Fruit fly (Drosophila melanogaster): Measurements from ENCODE around the gene Atg4a.
A peak's percentile ranks its signal among the peaks of the same experiment; 100 is the strongest.

Gene Atg4a

DNA sequence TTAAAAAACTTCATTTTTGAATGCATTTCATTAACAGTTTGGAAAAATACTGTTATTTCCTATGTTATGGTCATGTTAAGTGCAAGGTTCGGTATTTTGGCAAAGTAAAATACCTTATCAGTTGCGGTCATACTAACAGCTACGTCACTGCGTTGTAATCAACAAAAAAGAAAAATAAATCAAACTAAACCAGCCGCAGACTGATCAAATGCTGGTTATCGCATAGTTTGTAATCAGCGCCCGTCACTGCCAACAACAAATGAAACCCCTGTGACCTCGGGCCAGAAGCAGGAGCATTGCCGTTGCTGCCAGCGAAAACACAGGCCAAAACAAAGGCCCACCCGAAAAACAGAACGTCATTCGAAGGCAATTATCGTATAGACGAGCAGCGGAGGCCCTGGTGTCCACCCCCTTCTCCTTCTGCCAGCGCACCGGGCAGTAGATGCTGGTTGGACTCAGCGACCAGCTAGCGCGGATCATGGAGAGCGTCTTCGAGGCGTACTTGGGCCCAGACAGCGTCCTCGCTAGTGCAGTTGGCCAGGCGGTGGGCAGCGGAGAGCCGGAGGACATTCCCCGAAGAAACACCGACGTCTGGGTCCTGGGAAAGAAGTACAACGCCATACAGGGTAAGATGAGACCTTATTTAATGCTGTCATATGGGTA is at the start of gene Atg4a:
Gene Atg4a, plus strand, starts transcription at position 110 of the 663 bp plus-strand sequence.
- TF ChIP-seq psq (optimal IDR thresholded peaks at IDR 0.05) (no peak), pan (optimal IDR thresholded peaks at IDR 0.05) (no peak), CG8478 (optimal IDR thresholded peaks at IDR 0.05) (no peak), usp (GFP tag; optimal IDR thresholded peaks at IDR 0.05) (no peak), EcR (GFP tag; optimal IDR thresholded peaks at IDR 0.05) (no peak), Dll (optimal IDR thresholded peaks at IDR 0.05) (no peak)

DNA sequence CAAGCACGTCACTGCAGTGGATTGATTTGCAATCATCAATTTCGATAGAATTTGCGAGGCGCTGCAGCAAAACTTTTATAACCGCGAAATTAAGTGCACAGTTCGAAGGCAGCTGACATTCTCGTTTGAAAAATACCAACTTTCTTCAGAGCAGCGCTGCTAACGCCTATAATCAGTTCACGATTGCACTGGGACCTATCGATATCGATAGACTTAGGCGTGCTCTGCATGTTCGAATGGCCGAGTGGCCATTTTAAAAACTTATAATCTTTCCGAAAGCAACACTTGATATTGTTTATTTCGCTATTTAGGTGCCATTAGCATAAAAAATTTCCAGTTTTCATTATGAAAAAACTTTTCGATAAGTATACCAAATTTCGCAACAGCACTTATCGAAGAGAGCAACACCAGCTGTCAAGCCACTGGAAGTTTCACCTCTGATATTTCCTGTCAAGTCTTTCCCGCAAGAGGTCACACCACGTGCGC is 43.9 kb upstream of the Atg4a start, which contains the start of gene gNacalpha:
Gene gNacalpha, plus strand, starts transcription at position 436 of the 486 bp plus-strand sequence.
- no peak for TF ChIP-seq psq (optimal IDR thresholded peaks at IDR 0.05)
- no peak for TF ChIP-seq Dll (optimal IDR thresholded peaks at IDR 0.05)
- TF ChIP-seq usp (GFP tag; optimal IDR thresholded peaks at IDR 0.05), result no peak
- TF ChIP-seq pan (optimal IDR thresholded peaks at IDR 0.05), result no peak
- TF ChIP-seq EcR (GFP tag; optimal IDR thresholded peaks at IDR 0.05), result no peak
- no peak for TF ChIP-seq CG8478 (optimal IDR thresholded peaks at IDR 0.05)

DNA sequence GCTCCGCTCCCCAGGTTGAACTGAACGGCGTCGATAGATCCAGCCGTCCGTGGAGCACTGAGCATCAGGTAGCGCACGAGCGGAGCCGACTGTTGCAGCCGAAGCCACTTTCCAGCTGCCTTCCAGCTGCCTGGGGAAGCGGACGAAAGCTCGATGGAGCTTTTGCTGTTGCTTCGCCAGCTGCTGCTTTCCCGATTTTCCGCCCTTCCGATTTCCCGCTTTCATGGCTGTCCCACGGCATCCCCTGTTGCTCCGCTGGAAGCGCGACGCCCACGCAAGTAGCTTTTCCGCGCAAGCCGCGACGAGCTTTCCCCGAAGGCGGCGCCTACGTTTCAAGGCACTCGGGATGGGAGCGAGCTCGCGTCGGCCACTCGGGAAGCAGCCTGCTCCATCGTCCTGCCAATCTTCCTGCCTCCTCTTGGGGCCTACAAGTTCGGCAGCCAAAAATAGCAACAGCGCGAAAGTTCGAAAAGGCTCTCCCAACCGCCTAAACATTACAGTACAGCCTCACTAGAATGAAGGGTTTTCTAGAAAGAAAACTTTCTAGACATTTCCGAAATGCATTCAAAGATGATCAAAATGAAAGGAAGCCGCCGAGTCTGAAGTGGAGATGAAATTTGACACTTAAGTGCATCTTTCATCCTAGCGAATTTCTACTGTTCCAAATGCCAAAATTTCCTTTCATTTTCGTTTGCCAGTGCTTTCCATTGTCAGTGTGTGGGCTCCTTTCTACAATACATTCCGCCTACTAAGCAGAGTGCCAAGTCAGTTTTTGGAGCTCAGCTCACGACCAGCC is 37.3 kb upstream of the Atg4a start:
- TF ChIP-seq CG8478 (optimal IDR thresholded peaks at IDR 0.05) (no peak), pan (optimal IDR thresholded peaks at IDR 0.05) (no peak), EcR (GFP tag; optimal IDR thresholded peaks at IDR 0.05) (no peak), Dll (optimal IDR thresholded peaks at IDR 0.05) (no peak), psq (optimal IDR thresholded peaks at IDR 0.05) (no peak), usp (GFP tag; optimal IDR thresholded peaks at IDR 0.05) (no peak)

DNA sequence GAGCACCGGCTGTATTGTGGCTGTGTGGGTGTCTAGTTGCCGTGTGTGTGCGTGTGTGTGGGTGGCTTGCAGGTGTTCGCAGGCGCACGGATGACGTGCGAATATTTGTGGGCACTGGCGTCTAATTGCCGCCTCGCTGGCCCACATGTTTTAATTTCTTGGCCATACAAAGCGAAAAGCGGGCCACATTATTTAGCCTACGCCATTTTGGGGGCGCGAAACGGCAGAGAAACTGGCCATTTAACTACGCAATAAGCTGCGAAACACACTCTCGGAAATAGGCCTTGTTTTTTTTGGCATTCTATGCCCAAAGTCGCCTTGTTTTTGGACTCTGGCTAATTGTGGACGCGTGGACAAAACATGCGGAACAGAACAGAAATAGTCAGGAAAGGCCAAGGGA is 33.5 kb upstream of the Atg4a start:
- TF ChIP-seq EcR (GFP tag; optimal IDR thresholded peaks at IDR 0.05), result no peak
- no peak for TF ChIP-seq psq (optimal IDR thresholded peaks at IDR 0.05)
- no peak for TF ChIP-seq CG8478 (optimal IDR thresholded peaks at IDR 0.05)
- no peak for TF ChIP-seq Dll (optimal IDR thresholded peaks at IDR 0.05)
- TF ChIP-seq pan (optimal IDR thresholded peaks at IDR 0.05), result no peak
- TF ChIP-seq usp (GFP tag; optimal IDR thresholded peaks at IDR 0.05), result no peak

DNA sequence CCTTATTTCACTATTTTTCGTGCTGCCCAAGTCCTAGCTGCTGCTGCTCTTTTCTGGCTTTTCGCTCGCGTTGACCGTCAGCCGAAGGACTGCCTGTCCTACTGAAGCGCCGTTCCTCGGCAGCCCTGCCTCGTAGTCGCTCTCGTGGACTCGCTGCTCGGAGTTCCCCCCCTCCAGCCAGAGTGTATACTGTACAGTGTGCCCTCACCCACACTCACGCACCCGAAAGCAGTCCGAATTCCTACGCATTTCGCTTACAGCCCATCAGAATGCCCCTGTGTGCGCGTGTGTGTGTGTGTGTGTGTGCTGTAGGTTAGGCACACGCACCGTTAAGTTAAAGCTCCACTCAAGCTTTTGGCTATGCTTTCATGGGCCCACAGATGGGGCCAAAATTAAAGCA is 32.7 kb upstream of the Atg4a start, which contains the start of gene IA-2:
Gene IA-2, minus strand, starts transcription at position 89 of the 400 bp plus-strand sequence.
- no peak for TF ChIP-seq psq (optimal IDR thresholded peaks at IDR 0.05)
- no peak for TF ChIP-seq Dll (optimal IDR thresholded peaks at IDR 0.05)
- TF ChIP-seq pan (optimal IDR thresholded peaks at IDR 0.05), result no peak
- no peak for TF ChIP-seq CG8478 (optimal IDR thresholded peaks at IDR 0.05)
- no peak for TF ChIP-seq usp (GFP tag; optimal IDR thresholded peaks at IDR 0.05)
- TF ChIP-seq EcR (GFP tag; optimal IDR thresholded peaks at IDR 0.05), result no peak

DNA sequence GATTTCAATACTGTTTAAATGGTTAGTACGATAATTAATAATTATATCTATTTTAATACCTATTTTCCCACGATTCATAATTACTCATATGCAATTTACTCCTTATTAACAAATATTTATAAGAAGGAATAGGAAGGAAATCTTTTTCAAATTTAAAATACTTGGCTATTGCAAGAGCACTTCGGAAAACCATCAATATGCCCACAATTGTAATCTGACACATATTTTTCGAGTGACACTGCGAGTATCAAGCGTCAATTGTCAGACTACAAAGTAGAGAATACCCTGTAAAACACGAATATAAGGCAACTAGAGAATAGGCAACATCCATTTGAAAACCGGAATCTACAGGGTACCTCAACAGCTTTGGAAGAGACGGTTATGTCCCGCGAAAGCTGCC is 32.3 kb upstream of the Atg4a start:
- TF ChIP-seq CG8478 (optimal IDR thresholded peaks at IDR 0.05) (no peak), psq (optimal IDR thresholded peaks at IDR 0.05) (no peak), pan (optimal IDR thresholded peaks at IDR 0.05) (no peak), usp (GFP tag; optimal IDR thresholded peaks at IDR 0.05) (no peak), EcR (GFP tag; optimal IDR thresholded peaks at IDR 0.05) (no peak), Dll (optimal IDR thresholded peaks at IDR 0.05) (no peak)

DNA sequence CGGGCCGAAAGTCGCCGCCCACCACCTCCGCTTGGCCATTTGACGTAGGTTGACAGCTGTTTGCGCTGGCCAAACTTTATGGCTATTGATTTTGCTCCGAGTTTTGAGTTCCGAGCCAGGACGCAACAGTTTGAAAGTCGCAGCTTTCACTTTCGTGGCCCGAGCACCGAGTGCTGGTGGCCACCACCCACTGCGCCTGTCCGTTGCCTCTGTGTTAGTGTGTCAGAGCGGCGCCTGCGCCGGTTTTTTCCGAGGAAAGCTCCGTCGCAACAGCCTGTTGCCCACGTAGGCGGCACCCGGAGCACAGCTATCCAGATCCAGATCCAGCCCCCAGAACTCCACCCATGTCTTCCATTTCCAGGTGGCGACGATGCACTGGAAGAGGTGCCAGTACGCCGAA is 31.9 kb upstream of the Atg4a start:
- TF ChIP-seq CG8478 (optimal IDR thresholded peaks at IDR 0.05) (no peak), psq (optimal IDR thresholded peaks at IDR 0.05) (no peak), Dll (optimal IDR thresholded peaks at IDR 0.05) (no peak), pan (optimal IDR thresholded peaks at IDR 0.05) (no peak), EcR (GFP tag; optimal IDR thresholded peaks at IDR 0.05) (no peak), usp (GFP tag; optimal IDR thresholded peaks at IDR 0.05) (no peak)

DNA sequence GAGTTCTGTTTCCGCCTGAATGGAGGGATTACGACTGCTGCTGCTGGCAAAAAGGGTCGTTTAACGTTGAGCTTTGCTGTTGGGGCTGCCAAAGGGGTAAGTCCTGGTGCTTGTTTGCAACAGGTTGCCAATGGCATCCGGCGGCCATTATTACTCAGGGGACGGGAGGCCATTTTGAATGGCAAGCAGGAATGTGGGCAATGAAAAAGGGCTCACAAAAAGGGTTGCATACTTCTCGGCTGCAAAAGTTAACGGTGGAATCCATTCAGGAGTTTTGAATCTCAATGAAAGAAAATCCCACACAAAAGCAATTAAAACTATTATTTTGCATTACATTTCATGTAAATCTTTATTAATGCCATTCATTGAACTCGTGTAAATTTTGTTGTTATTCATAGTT is 31.4 kb upstream of the Atg4a start:
- TF ChIP-seq CG8478 (optimal IDR thresholded peaks at IDR 0.05) (no peak), psq (optimal IDR thresholded peaks at IDR 0.05) (no peak), usp (GFP tag; optimal IDR thresholded peaks at IDR 0.05) (no peak), pan (optimal IDR thresholded peaks at IDR 0.05) (no peak), Dll (optimal IDR thresholded peaks at IDR 0.05) (no peak), EcR (GFP tag; optimal IDR thresholded peaks at IDR 0.05) (no peak)

DNA sequence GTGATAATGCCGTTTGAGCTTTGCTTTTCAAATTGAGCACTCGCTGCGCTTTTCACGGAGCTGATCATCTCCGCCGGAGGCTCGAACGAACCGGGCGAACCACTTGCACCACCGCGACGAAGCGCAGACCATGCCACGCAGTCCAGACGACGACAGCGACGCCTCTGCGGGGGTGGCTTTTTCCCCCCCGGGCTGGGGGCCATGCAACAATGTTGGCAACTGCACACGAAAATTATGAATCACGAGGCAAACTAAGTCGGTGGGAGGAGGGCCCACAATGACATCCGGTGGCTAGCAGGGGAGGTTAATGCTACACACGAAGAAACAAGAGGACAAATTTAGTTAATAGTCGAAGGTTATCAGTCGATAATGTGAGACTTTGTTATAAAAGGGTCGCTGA is 24.1 kb upstream of the Atg4a start:
- TF ChIP-seq usp (GFP tag; optimal IDR thresholded peaks at IDR 0.05) (no peak), psq (optimal IDR thresholded peaks at IDR 0.05) (no peak), EcR (GFP tag; optimal IDR thresholded peaks at IDR 0.05) (no peak), Dll (optimal IDR thresholded peaks at IDR 0.05) (no peak), pan (optimal IDR thresholded peaks at IDR 0.05) (no peak), CG8478 (optimal IDR thresholded peaks at IDR 0.05) (no peak)

DNA sequence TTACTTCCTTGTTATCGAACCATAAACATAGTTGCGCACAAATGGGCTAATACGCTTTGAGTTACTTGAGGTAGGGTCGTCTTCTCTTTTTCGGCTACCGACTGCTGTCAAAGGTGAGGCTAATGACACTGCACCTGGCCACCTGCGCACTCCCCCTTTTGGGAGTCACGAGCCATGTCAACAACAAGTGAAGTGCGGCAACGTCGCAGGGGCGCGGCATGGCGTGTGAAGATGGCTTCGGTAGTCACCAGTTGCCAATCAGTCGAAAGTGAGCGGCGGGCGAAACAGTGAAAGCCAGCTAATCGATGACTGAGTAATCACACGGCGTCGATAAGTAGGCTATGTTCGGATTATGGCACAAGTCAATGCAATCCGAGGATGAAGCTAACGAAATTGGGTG is 23.2 kb upstream of the Atg4a start:
- no peak for TF ChIP-seq psq (optimal IDR thresholded peaks at IDR 0.05)
- TF ChIP-seq CG8478 (optimal IDR thresholded peaks at IDR 0.05), result no peak
- TF ChIP-seq pan (optimal IDR thresholded peaks at IDR 0.05), result no peak

DNA sequence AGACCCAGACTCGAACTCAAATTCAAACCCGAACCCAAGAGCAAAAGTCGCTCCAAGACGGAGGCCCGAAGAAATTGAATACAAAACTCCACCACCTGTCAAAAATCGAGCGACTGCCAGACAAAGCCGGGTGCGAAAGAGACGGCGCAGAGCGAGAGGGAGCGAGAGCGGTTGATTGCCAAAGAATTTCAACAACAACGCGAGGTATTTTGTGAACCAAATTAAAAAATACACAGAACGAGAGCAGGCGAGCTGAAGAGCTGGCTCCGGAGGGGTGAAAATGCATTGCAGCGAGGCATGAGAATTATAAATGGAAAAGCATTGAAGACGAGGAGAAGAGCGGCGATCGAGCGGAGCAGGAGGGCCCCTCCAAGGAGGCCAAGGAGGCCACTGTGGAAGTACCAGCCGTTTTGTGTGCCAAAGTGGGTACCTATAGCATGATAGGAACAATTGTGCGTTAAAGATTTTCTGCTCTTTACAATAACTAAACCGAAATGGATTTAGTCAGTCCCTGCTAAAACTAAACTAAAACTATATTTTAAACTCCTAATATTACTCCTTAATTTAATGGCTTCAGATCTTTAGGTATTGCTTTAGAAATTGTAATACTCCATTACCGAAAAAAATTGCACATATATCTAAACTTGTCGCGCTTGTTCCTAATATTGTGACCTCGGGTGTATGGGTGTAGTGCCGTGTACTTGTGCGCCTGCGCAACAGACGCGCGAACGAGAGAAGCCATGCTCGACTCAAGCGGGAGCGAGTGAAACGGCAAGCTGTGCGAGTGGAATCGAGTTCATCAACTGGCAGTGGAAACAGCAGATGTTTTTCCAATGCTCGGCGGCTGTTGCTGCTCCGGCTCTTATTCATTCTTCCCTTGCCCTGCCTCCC is 18.0 kb upstream of the Atg4a start:
- no peak for TF ChIP-seq usp (GFP tag; optimal IDR thresholded peaks at IDR 0.05)
- no peak for TF ChIP-seq psq (optimal IDR thresholded peaks at IDR 0.05)
- TF ChIP-seq CG8478 (optimal IDR thresholded peaks at IDR 0.05), result no peak
- TF ChIP-seq Dll (optimal IDR thresholded peaks at IDR 0.05), result peak; percentile 32
- TF ChIP-seq pan (optimal IDR thresholded peaks at IDR 0.05), result no peak
- TF ChIP-seq EcR (GFP tag; optimal IDR thresholded peaks at IDR 0.05), result peak in 1 of 2 experiments; percentile 24

Data from whole organism.